Fruit fly (Drosophila melanogaster): ENCODE measurements around the gene Mat89Ba.

DNA sequence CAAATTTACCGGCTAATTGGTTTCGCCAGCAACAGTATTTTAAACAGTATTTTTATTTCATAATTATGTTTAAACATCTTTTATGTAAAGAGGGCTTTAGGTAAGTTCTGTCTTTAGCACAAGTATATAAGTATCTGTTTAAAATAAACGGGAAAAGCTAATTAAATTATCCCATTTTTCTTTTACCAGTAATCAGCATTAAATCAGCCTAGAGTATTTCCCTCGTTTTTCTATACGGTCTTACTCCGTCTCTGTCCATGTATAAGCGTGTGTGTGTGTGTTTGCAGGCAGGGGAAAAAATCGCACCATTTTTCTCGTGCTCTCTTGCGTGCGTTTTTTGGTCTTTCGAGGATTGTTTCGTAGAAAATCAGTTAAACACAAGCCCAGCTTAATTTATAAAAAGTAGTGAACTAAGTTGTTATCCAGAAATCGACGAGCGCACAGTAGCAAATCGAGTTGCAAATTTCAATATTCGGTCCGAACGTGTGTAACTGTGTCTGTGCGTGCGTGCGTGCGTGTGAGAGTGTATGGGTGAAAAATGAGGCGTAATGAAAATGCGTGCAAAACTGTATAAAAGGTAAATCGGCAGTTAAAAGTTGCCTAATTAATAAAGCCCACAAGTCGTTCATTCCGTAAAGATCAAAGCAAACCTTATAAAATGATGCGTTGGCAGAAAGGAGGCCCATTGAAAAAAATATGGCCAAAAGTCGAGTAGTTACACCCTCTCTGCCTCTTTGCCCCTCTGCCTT is 713 bp upstream of the Mat89Ba start:
- no peak for TF ChIP-seq CTCF (optimal IDR thresholded peaks at IDR 0.05)
- TF ChIP-seq CG8478 (optimal IDR thresholded peaks at IDR 0.05), result no peak

Data from S2 (cell line).